Fruit fly (Drosophila melanogaster): Measurements from ENCODE around the gene CG4022.

dm6 chr3L:9370907-9371365 lies 39.7 kb downstream of the CG4022 start, which contains the start of gene Fdx1:
- TF ChIP-seq pan (optimal IDR thresholded peaks at IDR 0.05) (no peak), pan (GFP tag; optimal IDR thresholded peaks at IDR 0.05 in 1 of 2, IDR thresholded peaks at IDR 0.05 in 1 of 2) (peak in 1 of 2 experiments; percentile 15), Doc2 (GFP tag; IDR thresholded peaks at IDR 0.05) (no peak), CG17802 (tag; optimal IDR thresholded peaks at IDR 0.05) (no peak), stwl (tag; optimal IDR thresholded peaks at IDR 0.05) (no peak), CG4617 (GFP tag; optimal IDR thresholded peaks at IDR 0.05; ENCODE audit: borderline replicate concordance) (no peak), Bgb (GFP tag; IDR thresholded peaks at IDR 0.05; ENCODE audit: partially characterized antibody) (peak; percentile 33; the same call in 1 of the 2 replicates), mirr (GFP tag; optimal IDR thresholded peaks at IDR 0.05) (no peak), CG6791 (GFP tag; IDR thresholded peaks at IDR 0.05; ENCODE audit: partially characterized antibody) (no peak), CG11247 (GFP tag; IDR thresholded peaks at IDR 0.05) (0 out of 2 replicates have a peak, but pooled peaks have one; percentile 27)

All from whole organism, embryonic.